Worm (Caenorhabditis elegans): ENCODE data around the gene sdz-35.

Gene sdz-35

DNA sequence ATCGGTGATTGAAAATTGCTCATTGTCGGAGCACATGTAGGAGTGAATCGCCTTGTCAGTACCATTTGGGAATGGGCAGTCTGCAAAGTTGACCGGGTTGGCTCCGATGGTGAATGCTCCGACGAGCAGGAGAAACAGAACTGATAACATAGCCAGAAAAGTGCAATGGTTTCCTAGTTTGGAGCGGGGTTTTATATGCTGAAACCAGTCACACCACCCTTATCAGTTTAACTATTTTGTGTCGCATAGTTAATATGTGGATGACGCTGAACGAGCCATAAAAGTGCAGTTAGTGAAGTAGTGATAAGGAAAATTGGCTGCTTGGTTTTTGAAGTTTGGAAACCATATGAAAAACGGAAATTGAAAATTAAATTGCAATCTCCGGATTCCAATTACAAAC is 37.3 kb upstream of the sdz-35 start, which contains the start of gene C17F4.7:
Gene C17F4.7 (minus strand): TSS at position 180 of the 400 bp plus-strand sequence.
- TF ChIP-seq gmeb-1 (tag; optimal IDR thresholded peaks at IDR 0.05) (peak; percentile 29), snpc-4 (tag; optimal IDR thresholded peaks at IDR 0.05) (no peak), nhr-23 (tag; optimal IDR thresholded peaks at IDR 0.05) (no peak), nhr-12 (tag; optimal IDR thresholded peaks at IDR 0.05) (no peak), F13H6.1 (tag; optimal IDR thresholded peaks at IDR 0.05) (peak; percentile 2), fos-1 (tag; optimal IDR thresholded peaks at IDR 0.05) (peak; percentile 69), mab-5 (tag; optimal IDR thresholded peaks at IDR 0.05) (no peak), crh-2 (tag; optimal IDR thresholded peaks at IDR 0.05) (peak; percentile 87), sma-9 (GFP tag; optimal IDR thresholded peaks at IDR 0.05) (peak; percentile 52), sma-9 (tag; optimal IDR thresholded peaks at IDR 0.05) (no peak), blmp-1 (tag; optimal IDR thresholded peaks at IDR 0.05; ENCODE audit: insufficient read depth) (no peak), sma-3 (GFP tag; optimal IDR thresholded peaks at IDR 0.05) (peak; percentile 9)

DNA sequence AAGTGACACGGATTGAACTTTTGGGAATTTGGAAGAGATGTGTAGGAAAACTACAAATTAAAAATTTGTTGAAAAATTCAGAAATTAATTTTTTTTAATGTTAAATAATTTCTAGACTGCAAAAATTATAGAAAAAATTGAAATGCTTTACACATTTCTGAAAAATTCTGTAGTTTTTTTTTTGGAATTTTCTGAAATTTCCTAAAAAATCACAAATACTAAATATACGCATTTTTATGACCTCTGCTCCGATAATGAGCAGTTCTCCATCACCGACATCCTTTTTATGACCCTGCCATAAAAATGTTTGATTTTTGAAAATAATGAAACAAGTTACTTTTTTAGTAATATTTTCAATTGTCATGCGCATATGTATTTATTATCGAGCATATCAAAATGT is 36.2 kb upstream of the sdz-35 start:
- TF ChIP-seq fos-1 (tag; optimal IDR thresholded peaks at IDR 0.05) (peak; percentile 50), lin-13 (GFP tag; optimal IDR thresholded peaks at IDR 0.05) (peak; percentile 6), elt-1 (tag; optimal IDR thresholded peaks at IDR 0.05) (no peak)

ce11 chrII:3244070-3244469 is 35.5 kb upstream of the sdz-35 start, which contains the start of gene C17F4.12:
Gene C17F4.12, minus strand, starts transcription at chrII:3244170.
- TF ChIP-seq unc-62 (GFP tag; optimal IDR thresholded peaks at IDR 0.05) (no peak), blmp-1 (tag; optimal IDR thresholded peaks at IDR 0.05; ENCODE audit: insufficient read depth) (no peak), elt-3 (tag; optimal IDR thresholded peaks at IDR 0.05) (no peak), F13H6.1 (tag; optimal IDR thresholded peaks at IDR 0.05) (no peak)

ce11 chrII:3241842-3242241 is 33.3 kb upstream of the sdz-35 start:
- no peak for TF ChIP-seq ztf-1 (GFP tag; conservative IDR thresholded peaks at IDR 0.05)
- TF ChIP-seq nhr-21 (tag; optimal IDR thresholded peaks at IDR 0.05), result peak; percentile 68
- no peak for TF ChIP-seq snpc-4 (tag; optimal IDR thresholded peaks at IDR 0.05)
- no peak for TF ChIP-seq ama-1 (optimal IDR thresholded peaks at IDR 0.05)
- TF ChIP-seq mab-5 (tag; optimal IDR thresholded peaks at IDR 0.05), result no peak
- no peak for TF ChIP-seq nhr-10 (tag; optimal IDR thresholded peaks at IDR 0.05)
- no peak for TF ChIP-seq Y55F3AM.14 (GFP tag; optimal IDR thresholded peaks at IDR 0.05)
- peak; percentile 9 for TF ChIP-seq blmp-1 (tag; optimal IDR thresholded peaks at IDR 0.05; ENCODE audit: insufficient read depth)

DNA sequence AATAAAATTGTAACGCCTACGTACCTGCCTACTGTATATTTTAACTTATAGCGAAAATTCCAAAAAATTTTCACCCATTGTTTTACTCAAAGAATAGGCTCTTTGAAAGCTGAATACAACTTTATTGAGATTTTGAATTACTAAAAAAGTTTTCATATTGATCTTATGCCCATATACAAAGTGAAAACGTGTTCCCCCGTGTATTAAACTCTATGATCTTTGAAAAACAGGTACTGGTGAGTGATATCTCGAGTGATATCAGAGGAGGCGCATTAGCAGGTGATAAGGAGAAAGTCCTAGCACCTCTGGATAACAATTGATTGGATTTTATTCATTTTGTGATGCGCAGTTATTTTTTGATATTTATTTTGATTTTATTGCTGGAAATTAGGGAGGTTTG is 31.6 kb upstream of the sdz-35 start, which contains the start of gene C17F4.3:
Gene C17F4.3 (plus strand): TSS at position 301 of the 400 bp plus-strand sequence.
- TF ChIP-seq sma-9 (GFP tag; optimal IDR thresholded peaks at IDR 0.05) (no peak), sma-9 (tag; optimal IDR thresholded peaks at IDR 0.05) (no peak), sma-3 (GFP tag; optimal IDR thresholded peaks at IDR 0.05) (no peak), zag-1 (tag; optimal IDR thresholded peaks at IDR 0.05) (no peak), nhr-10 (tag; optimal IDR thresholded peaks at IDR 0.05) (no peak), mbf-1 (tag; optimal IDR thresholded peaks at IDR 0.05) (no peak), dmd-4 (tag; optimal IDR thresholded peaks at IDR 0.05) (no peak), gmeb-1 (tag; optimal IDR thresholded peaks at IDR 0.05) (no peak), snpc-4 (tag; optimal IDR thresholded peaks at IDR 0.05) (no peak), egl-27 (tag; optimal IDR thresholded peaks at IDR 0.05) (no peak), lsy-2 (tag; optimal IDR thresholded peaks at IDR 0.05) (no peak)

- no peak for TF ChIP-seq nhr-77 (tag; optimal IDR thresholded peaks at IDR 0.05)
- TF ChIP-seq nhr-237 (tag; optimal IDR thresholded peaks at IDR 0.05), result no peak
- no peak for TF ChIP-seq ZK546.5 (tag; optimal IDR thresholded peaks at IDR 0.05)
- no peak for TF ChIP-seq sma-3 (GFP tag; optimal IDR thresholded peaks at IDR 0.05)
Observed at ce11 chrII:3237038-3237521, 28.5 kb upstream of the sdz-35 start, which contains the start of the genes srz-67 and C17F4.11. Gene srz-67, minus strand, starts transcription at chrII:3237138. Gene C17F4.11, plus strand, starts transcription at chrII:3237471.

- no peak for TF ChIP-seq mab-5 (tag; optimal IDR thresholded peaks at IDR 0.05)
- TF ChIP-seq snpc-4 (tag; optimal IDR thresholded peaks at IDR 0.05), result no peak
- TF ChIP-seq sma-3 (GFP tag; optimal IDR thresholded peaks at IDR 0.05), result no peak
- TF ChIP-seq sem-4 (tag; optimal IDR thresholded peaks at IDR 0.05), result no peak
- TF ChIP-seq ama-1 (optimal IDR thresholded peaks at IDR 0.05), result no peak
- TF ChIP-seq ceh-82 (tag; optimal IDR thresholded peaks at IDR 0.05), result no peak
- no peak for TF ChIP-seq skn-1 (tag; optimal IDR thresholded peaks at IDR 0.05)
- no peak for TF ChIP-seq nhr-25 (tag; optimal IDR thresholded peaks at IDR 0.05)
- TF ChIP-seq nhr-237 (tag; optimal IDR thresholded peaks at IDR 0.05), result no peak
- no peak for TF ChIP-seq nhr-129 (tag; optimal IDR thresholded peaks at IDR 0.05)
- no peak for TF ChIP-seq lin-13 (GFP tag; optimal IDR thresholded peaks at IDR 0.05)
- no peak for TF ChIP-seq ZK546.5 (tag; optimal IDR thresholded peaks at IDR 0.05)
Observed at ce11 chrII:3234725-3235124, 26.1 kb upstream of the sdz-35 start, which contains the start of gene C17F4.8. Gene C17F4.8, minus strand, starts transcription at chrII:3234825.

Measured in whole organism, L2 larva.